Fruit fly (Drosophila melanogaster) whole organism, pupa: ENCODE results near the gene CG14570.

Experiments
- CG10348 ChIP-seq: fragments of 200-800 bp; sonication (Bioruptor generic); IDR thresholded peaks from 2 replicates; pipeline ENCODE4 v1.3.6; 2022; ENCODE audit warnings: missing biosample characterization, missing genetic modification characterization
- CG12605 ChIP-seq: fragments of 200-800 bp; sonication (Bioruptor generic); IDR thresholded peaks from 2 replicates; pipeline ENCODE4 v1.3.6; 2022; ENCODE audit warnings: missing biosample characterization, missing genetic modification characterization
- CG13204 ChIP-seq: fragments of 200-800 bp; sonication (Bioruptor generic); optimal IDR thresholded peaks from 2 replicates; lab custom pipeline; 2018; ENCODE audit warnings: missing biosample characterization, mild to moderate bottlenecking, missing genetic modification characterization, moderate library complexity
- CG14655 ChIP-seq: fragments of 200-800 bp; sonication (Bioruptor generic); optimal IDR thresholded peaks from 3 replicates; lab custom pipeline; 2017; ENCODE audit warnings: mild to moderate bottlenecking, missing biosample characterization, missing genetic modification reagents, missing genetic modification characterization
- CG15710 ChIP-seq: fragments of 200-800 bp; sonication (Bioruptor generic); optimal IDR thresholded peaks from 2 replicates; lab custom pipeline; 2018; ENCODE audit warnings: missing biosample characterization, mild to moderate bottlenecking, missing genetic modification characterization, moderate library complexity
- CG17806 ChIP-seq: fragments of 200-800 bp; sonication (Bioruptor generic); optimal IDR thresholded peaks from 2 replicates; lab custom pipeline; 2018; ENCODE audit warnings: missing biosample characterization, mild to moderate bottlenecking, missing genetic modification characterization, moderate library complexity
- CG32121 ChIP-seq: fragments of 200-800 bp; sonication (Bioruptor generic); IDR thresholded peaks from 2 replicates; pipeline ENCODE4 v1.3.6; 2022; ENCODE audit warnings: missing biosample characterization, missing genetic modification characterization
- CG34367 ChIP-seq: fragments of 200-800 bp; sonication (Bioruptor generic); optimal IDR thresholded peaks from 2 replicates; lab custom pipeline; 2018; ENCODE audit warnings: missing biosample characterization, mild to moderate bottlenecking, missing genetic modification characterization
- CG4496 ChIP-seq: fragments of 200-800 bp; sonication (Bioruptor generic); IDR thresholded peaks from 3 replicates; pipeline ENCODE4 v1.3.6; 2022; ENCODE audit warnings: missing biosample characterization, missing genetic modification characterization
- CG8159 ChIP-seq: fragments of 200-800 bp; sonication (Bioruptor generic); optimal IDR thresholded peaks from 3 replicates; lab custom pipeline; 2018; ENCODE audit warnings: missing biosample characterization, mild to moderate bottlenecking, missing genetic modification characterization, moderate library complexity
- CG8301 ChIP-seq: fragments of 200-800 bp; sonication (Bioruptor generic); optimal IDR thresholded peaks from 2 replicates; lab custom pipeline; 2018; ENCODE audit warnings: missing biosample characterization, mild to moderate bottlenecking, missing genetic modification characterization
- CG9948 ChIP-seq: fragments of 200-800 bp; sonication (Bioruptor generic); optimal IDR thresholded peaks from 2 replicates; lab custom pipeline; 2018; ENCODE audit warnings: missing biosample characterization, mild to moderate bottlenecking, missing genetic modification characterization, moderate library complexity
- D1 ChIP-seq: fragments of 200-800 bp; sonication (Bioruptor generic); optimal IDR thresholded peaks from 2 replicates; lab custom pipeline; 2018; ENCODE audit warnings: missing biosample characterization, mild to moderate bottlenecking, missing genetic modification characterization, moderate library complexity
- EcR ChIP-seq: fragments of 200-800 bp; sonication (Bioruptor generic); optimal IDR thresholded peaks from 3 replicates; lab custom pipeline; 2019; ENCODE audit warnings: missing biosample characterization, missing genetic modification characterization, mild to moderate bottlenecking, moderate library complexity, missing genetic modification reagents
- Ets98B ChIP-seq: fragments of 200-800 bp; sonication (Bioruptor generic); IDR thresholded peaks from 2 replicates; pipeline ENCODE4 v1.3.6; 2022; ENCODE audit warnings: missing biosample characterization, missing genetic modification characterization
- Pif1A ChIP-seq: fragments of 200-800 bp; sonication (Bioruptor generic); optimal IDR thresholded peaks from 3 replicates; lab custom pipeline; 2016; ENCODE audit warnings: missing biosample characterization, missing genetic modification characterization
- Pif1B ChIP-seq: fragments of 200-800 bp; sonication (Bioruptor generic); optimal IDR thresholded peaks from 3 replicates; lab custom pipeline; 2016; ENCODE audit warnings: missing biosample characterization, missing genetic modification characterization
- Snoo ChIP-seq: fragments of 200-800 bp; sonication (Bioruptor generic); optimal IDR thresholded peaks from 3 replicates; lab custom pipeline; 2017; ENCODE audit warnings: missing biosample characterization, mild to moderate bottlenecking, missing genetic modification characterization, inconsistent platforms
- fd96Ca ChIP-seq: fragments of 200-800 bp; sonication (Bioruptor generic); IDR thresholded peaks from 3 replicates; pipeline ENCODE4 v1.3.6; 2022; ENCODE audit warnings: missing biosample characterization, missing genetic modification characterization
- gl ChIP-seq: fragments of 200-800 bp; sonication (Bioruptor generic); optimal IDR thresholded peaks from 2 replicates; lab custom pipeline; 2018; ENCODE audit warnings: missing biosample characterization, mild to moderate bottlenecking, missing genetic modification characterization
- rn ChIP-seq: fragments of 200-800 bp; sonication (Bioruptor generic); IDR thresholded peaks from 2 replicates; pipeline ENCODE4 v1.3.6; 2022; ENCODE audit warnings: missing biosample characterization, missing genetic modification characterization

CG14570 gene

DNA sequence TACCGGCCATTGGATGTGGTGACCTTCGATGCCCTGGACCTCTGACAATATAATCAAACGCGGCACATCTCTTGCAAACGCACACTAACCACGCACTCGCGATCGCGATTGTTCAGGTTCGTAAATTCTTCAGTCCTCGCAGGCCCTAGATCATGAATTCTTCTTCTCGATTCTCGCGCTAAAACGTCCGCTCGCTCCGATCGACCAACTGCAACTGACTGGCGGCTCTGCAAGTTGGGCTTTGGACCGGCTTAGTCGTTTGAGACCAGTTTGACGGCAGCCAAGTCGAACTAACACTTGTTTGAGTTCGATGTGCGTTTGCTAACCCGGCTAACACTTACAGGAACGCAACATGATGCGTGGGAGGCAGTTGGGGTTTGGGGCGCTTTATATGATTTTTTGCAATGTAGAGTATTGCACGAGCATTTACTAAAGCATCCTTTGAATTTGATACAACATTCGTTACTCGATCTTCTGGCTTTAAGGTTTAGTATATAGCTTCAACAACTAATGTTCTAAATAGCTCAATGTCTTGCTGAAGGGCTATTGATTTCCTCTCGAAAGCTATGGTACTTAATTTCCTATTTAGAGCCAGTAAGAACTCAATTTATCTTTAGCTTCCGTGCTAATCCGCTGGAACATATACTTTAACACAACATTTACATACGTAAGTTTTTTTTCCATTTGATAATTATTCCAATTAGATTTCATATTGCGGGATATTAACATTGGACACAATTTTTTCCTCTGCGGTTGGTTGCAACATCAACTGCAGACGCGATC lies 23.9 kb downstream of the CG14570 start, which contains the start of gene CG32447:
TSS of gene CG32447 (minus strand) at position 222 of the 783 bp plus-strand sequence.
- TF ChIP-seq Ets98B (GFP tag; lab: Robert Waterston, UW) (peak; percentile 6; the same call in 1 of the 2 replicates), CG13204 (GFP tag; lab: Kevin White, UChicago) (no peak), Pif1A (GFP tag; lab: Kevin White, UChicago) (no peak), CG34367 (tag; lab: Kevin White, UChicago) (no peak), CG14655 (GFP tag; lab: Kevin White, UChicago) (peak; percentile 45), CG4496 (GFP tag; lab: Robert Waterston, UW) (no peak), CG12605 (GFP tag; lab: Robert Waterston, UW) (no peak), CG8301 (tag; lab: Kevin White, UChicago) (peak; percentile 32), CG10348 (GFP tag; lab: Robert Waterston, UW) (no peak)

DNA sequence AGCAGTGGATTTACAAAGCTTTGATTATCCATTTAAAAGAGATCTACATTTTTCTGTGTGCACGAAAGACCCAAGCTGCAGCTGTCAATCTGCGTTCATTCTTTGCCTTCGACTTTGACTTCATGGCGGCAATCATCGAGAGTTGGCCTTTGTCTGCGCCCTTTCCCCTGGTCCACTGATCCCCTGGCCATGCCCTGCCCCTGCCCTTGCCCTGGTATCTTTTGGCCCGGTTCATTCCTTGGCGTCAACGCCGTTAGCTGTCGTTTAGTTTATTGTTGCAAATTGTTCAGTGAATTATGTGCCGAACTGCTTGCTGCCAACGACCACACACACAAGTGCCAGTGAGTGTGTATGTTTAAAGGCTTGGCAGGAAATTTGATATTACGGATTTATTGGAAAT lies 29.3 kb downstream of the CG14570 start:
- TF ChIP-seq CG34367 (tag; lab: Kevin White, UChicago) = no peak
- no peak for TF ChIP-seq CG4496 (GFP tag; lab: Robert Waterston, UW)
- no peak for TF ChIP-seq Snoo
- TF ChIP-seq EcR = peak; percentile 66
- no peak for TF ChIP-seq CG15710
- no peak for TF ChIP-seq CG12605 (GFP tag; lab: Robert Waterston, UW)
- TF ChIP-seq, all 21 proteins: peak for 1

DNA sequence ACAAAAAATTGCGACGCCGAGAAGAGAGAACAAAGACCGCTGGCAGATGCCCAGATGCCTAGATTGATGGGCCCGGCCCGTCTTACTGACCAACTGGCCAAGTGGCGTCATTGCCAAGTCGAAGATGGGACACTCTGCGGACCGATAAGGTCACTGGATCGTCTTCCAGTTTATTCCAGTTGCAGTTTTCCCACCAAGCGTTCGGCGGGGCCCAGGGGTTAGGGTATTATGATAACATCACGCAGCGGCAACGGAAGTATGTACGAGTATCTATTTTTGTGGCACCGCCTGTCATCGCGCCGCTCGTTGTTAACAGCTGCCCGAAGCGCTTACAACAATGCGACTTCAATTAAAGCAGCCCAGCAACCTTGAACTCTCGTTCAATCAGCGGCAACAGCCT lies 30.2 kb downstream of the CG14570 start:
- no peak for TF ChIP-seq Ets98B (GFP tag; lab: Robert Waterston, UW)
- no peak for TF ChIP-seq CG14655 (GFP tag; lab: Kevin White, UChicago)
- TF ChIP-seq CG13204 (GFP tag; lab: Kevin White, UChicago) = peak; percentile 16
- TF ChIP-seq fd96Ca = no peak
- no peak for TF ChIP-seq CG8301 (tag; lab: Kevin White, UChicago)
- TF ChIP-seq EcR = peak; percentile 75
- TF ChIP-seq, all 21 proteins: peak for 2

DNA sequence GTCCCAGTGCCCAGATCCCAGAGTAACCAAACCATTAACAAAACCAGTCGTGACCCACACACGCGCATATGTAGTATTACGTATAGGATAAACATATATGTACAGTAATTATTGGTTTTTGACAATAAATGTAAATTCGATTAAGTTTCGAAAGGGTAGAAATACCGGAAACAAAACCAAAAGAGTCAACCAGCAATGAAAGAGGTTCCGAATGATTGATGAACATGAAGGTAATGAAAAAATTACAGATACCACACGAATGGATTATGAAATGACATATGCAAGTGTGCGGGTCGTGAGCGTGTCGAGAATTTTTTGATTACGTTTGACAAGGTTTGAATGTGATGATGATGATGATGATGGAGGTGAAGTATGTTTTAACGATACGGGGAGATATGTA lies 35.6 kb downstream of the CG14570 start:
- TF ChIP-seq D1 (tag; lab: Kevin White, UChicago) (no peak), CG12605 (GFP tag; lab: Robert Waterston, UW) (no peak), CG13204 (GFP tag; lab: Kevin White, UChicago) (peak; percentile 0), CG8159 (no peak), CG4496 (GFP tag; lab: Robert Waterston, UW) (no peak), gl (tag; lab: Kevin White, UChicago) (no peak), Pif1A (GFP tag; lab: Kevin White, UChicago) (no peak)

DNA sequence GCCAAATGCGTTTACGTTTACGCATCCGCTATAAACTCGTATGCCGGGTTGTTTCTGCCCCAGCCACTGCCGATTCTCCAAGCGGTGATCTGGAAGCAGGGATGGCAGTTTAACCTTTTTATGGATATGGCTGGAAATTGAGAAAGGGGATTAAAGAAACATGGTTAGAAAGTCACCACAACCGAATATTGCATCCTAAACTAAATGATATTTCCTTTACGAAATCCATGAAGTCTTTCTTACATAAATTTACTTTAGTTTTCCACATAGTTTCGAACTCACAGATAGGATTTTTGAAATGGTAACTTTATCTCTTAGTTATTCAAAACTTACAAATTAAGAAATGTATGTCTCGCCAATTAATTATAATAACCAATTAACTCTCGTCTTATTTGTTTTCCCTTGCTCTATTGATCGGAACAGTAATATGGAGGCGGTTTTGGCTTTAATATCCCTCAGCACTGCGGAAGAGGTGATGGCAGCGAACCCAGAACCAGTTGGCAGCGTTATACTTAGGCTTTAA lies 41.6 kb downstream of the CG14570 start:
- TF ChIP-seq EcR (no peak), CG4496 (GFP tag; lab: Robert Waterston, UW) (no peak), fd96Ca (no peak), CG17806 (no peak), CG10348 (GFP tag; lab: Robert Waterston, UW) (no peak), CG34367 (tag; lab: Kevin White, UChicago) (no peak), CG8159 (no peak), Snoo (no peak), gl (tag; lab: Kevin White, UChicago) (no peak)

DNA sequence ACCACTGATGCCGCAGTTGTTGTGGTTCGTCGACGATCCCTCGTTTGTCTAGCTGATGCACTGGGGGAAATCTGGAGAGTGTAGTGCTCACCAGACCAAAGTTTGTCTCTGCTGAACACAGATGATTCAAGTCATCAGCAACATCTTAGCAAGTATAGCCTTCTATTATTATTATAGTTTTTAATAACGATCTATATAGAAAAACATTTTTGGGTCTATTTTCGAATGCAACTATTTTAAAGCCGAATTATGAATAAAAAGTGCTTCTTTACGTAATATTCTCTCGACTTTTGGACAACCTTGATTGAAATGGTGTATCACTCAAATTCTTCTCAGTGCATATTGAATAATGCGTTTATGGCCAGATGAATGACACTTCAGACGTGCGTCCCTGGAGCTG lies 44.5 kb downstream of the CG14570 start:
- TF ChIP-seq D1 (tag; lab: Kevin White, UChicago) (peak; percentile 79), CG9948 (tag; lab: Kevin White, UChicago) (peak; percentile 87), CG17806 (peak; percentile 87), Snoo (no peak), CG12605 (GFP tag; lab: Robert Waterston, UW) (no peak), CG14655 (GFP tag; lab: Kevin White, UChicago) (peak; percentile 86), gl (tag; lab: Kevin White, UChicago) (peak; percentile 74), CG15710 (peak; percentile 92), Pif1A (GFP tag; lab: Kevin White, UChicago) (peak; percentile 74), CG8159 (peak; percentile 94), CG13204 (GFP tag; lab: Kevin White, UChicago) (peak; percentile 83), EcR (peak; percentile 82), CG34367 (tag; lab: Kevin White, UChicago) (peak; percentile 88), rn (GFP tag; lab: Robert Waterston, UW) (no peak), CG10348 (GFP tag; lab: Robert Waterston, UW) (no peak), fd96Ca (peak; percentile 49; the same call in 1 of the 3 replicates), Pif1B (peak; percentile 77), CG8301 (tag; lab: Kevin White, UChicago) (peak; percentile 69), CG4496 (GFP tag; lab: Robert Waterston, UW) (peak; percentile 47; the same call in 1 of the 3 replicates), CG32121 (no peak), Ets98B (GFP tag; lab: Robert Waterston, UW) (no peak)
- TF ChIP-seq, all 21 proteins: peak for 15
